Fruit fly (Drosophila melanogaster) whole organism, embryonic: ENCODE results near the gene CG12299.

Experiments used
- CG12659 ChIP-seq: fragments of 200-800 bp; sonication (Bioruptor generic); optimal IDR thresholded peaks from 3 replicates; lab custom pipeline; 2017; ENCODE audit warnings: mild to moderate bottlenecking, missing biosample characterization, missing genetic modification reagents, missing genetic modification characterization
- CG12744 ChIP-seq: fragments of 200-800 bp; sonication (Bioruptor generic); optimal IDR thresholded peaks from 2 replicates; lab custom pipeline; 2016; ENCODE audit warnings: missing biosample characterization, missing genetic modification characterization
- CG14441 ChIP-seq: fragments of 200-800 bp; sonication (Bioruptor generic); IDR thresholded peaks from 2 replicates; pipeline ENCODE4 v1.3.6; 2022; ENCODE audit warnings: missing biosample characterization, missing genetic modification characterization
- CG15514 ChIP-seq: fragments of 200-800 bp; sonication (Bioruptor generic); optimal IDR thresholded peaks from 3 replicates; lab custom pipeline; 2017; ENCODE audit warnings: missing biosample characterization, missing genetic modification characterization, mild to moderate bottlenecking, moderate library complexity, missing genetic modification reagents
- CG15601 ChIP-seq: fragments of 200-800 bp; sonication (Bioruptor generic); optimal IDR thresholded peaks from 3 replicates; lab custom pipeline; 2019; ENCODE audit warnings: missing biosample characterization, mild to moderate bottlenecking, missing genetic modification characterization, moderate library complexity
- CG16813 ChIP-seq: fragments of 200-800 bp; sonication (Bioruptor generic); IDR thresholded peaks from 3 replicates; pipeline ENCODE4 v1.3.6; 2022; ENCODE audit warnings: missing biosample characterization, missing genetic modification characterization; ENCODE audit not compliant: partially characterized antibody
- CG17912 ChIP-seq: fragments of 200-800 bp; sonication (Bioruptor generic); optimal IDR thresholded peaks from 2 replicates; lab custom pipeline; 2018; ENCODE audit warnings: missing biosample characterization, mild to moderate bottlenecking, missing genetic modification characterization
- CG2129 ChIP-seq: fragments of 200-800 bp; sonication (Bioruptor generic); IDR thresholded peaks from 2 replicates; pipeline ENCODE4 v1.3.6; 2022; ENCODE audit warnings: missing biosample characterization, missing genetic modification characterization; ENCODE audit not compliant: partially characterized antibody
- CG30020 ChIP-seq: fragments of 200-800 bp; optimal IDR thresholded peaks from 2 replicates; lab custom pipeline; 2019; ENCODE audit warnings: missing biosample characterization, mild to moderate bottlenecking, missing genetic modification characterization, moderate library complexity
- CG32532 ChIP-seq: fragments of 200-800 bp; sonication (Bioruptor generic); IDR thresholded peaks from 2 replicates; pipeline ENCODE4 v1.3.6; 2022; ENCODE audit warnings: missing biosample characterization, missing genetic modification characterization
- CG4707 ChIP-seq: fragments of 200-800 bp; sonication (Bioruptor generic); optimal IDR thresholded peaks from 2 replicates; lab custom pipeline; 2018; ENCODE audit warnings: missing biosample characterization, mild to moderate bottlenecking, missing genetic modification characterization, moderate library complexity
- CG6272 ChIP-seq: fragments of 200-800 bp; sonication (Bioruptor generic); IDR thresholded peaks from 2 replicates; pipeline ENCODE4 v1.3.6; 2022; ENCODE audit warnings: missing biosample characterization, missing genetic modification characterization
- CG8290 ChIP-seq, 3 experiments: fragments of 200-800 bp; sonication (Bioruptor generic); optimal IDR thresholded peaks; 2 replicates each; lab custom pipeline; 2016 to 2019; ENCODE audit warnings: missing biosample characterization in 3 of 3, missing genetic modification characterization in 3 of 3, mild to moderate bottlenecking in 2 of 3, moderate library complexity in 1 of 3
- CG9609 ChIP-seq: fragments of 200-800 bp; sonication (Bioruptor generic); optimal IDR thresholded peaks from 3 replicates; lab custom pipeline; 2016; ENCODE audit warnings: missing biosample characterization, missing genetic modification characterization
- CHES-1-like ChIP-seq: fragments of 200-800 bp; sonication (Bioruptor generic); optimal IDR thresholded peaks from 2 replicates; lab custom pipeline; 2016; ENCODE audit warnings: missing biosample characterization, missing genetic modification characterization
- CoRest ChIP-seq: fragments of 200-800 bp; sonication (Bioruptor generic); optimal IDR thresholded peaks from 3 replicates; lab custom pipeline; 2018; ENCODE audit warnings: missing biosample characterization, mild to moderate bottlenecking, missing genetic modification characterization, moderate library complexity
- D19B ChIP-seq: fragments of 200-800 bp; sonication (Bioruptor generic); optimal IDR thresholded peaks from 2 replicates; lab custom pipeline; 2017; ENCODE audit warnings: missing biosample characterization, mild to moderate bottlenecking, missing genetic modification characterization
- Dad ChIP-seq: fragments of 200-800 bp; sonication (Bioruptor generic); optimal IDR thresholded peaks from 3 replicates; lab custom pipeline; 2016; ENCODE audit warnings: missing biosample characterization, missing genetic modification characterization
- Dp ChIP-seq: fragments of 200-800 bp; sonication (Bioruptor generic); optimal IDR thresholded peaks from 2 replicates; lab custom pipeline; 2018; ENCODE audit warnings: missing biosample characterization, mild to moderate bottlenecking, missing genetic modification characterization, moderate library complexity
- Dref ChIP-seq: fragments of 200-800 bp; sonication (Bioruptor generic); IDR thresholded peaks from 2 replicates; pipeline ENCODE4 v1.3.6; 2022; ENCODE audit warnings: missing biosample characterization, missing genetic modification characterization
- HLH54F ChIP-seq: fragments of 200-800 bp; sonication (Bioruptor generic); optimal IDR thresholded peaks from 3 replicates; lab custom pipeline; 2016; ENCODE audit warnings: missing biosample characterization, missing genetic modification characterization
- Lim3 ChIP-seq: fragments of 200-800 bp; sonication (Bioruptor generic); IDR thresholded peaks from 2 replicates; pipeline ENCODE4 v1.3.6; 2022; ENCODE audit warnings: missing biosample characterization, missing genetic modification characterization
- Myb ChIP-seq: fragments of 200-800 bp; sonication (Bioruptor generic); optimal IDR thresholded peaks from 2 replicates; lab custom pipeline; 2016; ENCODE audit warnings: missing biosample characterization, missing genetic modification characterization
- Rfx ChIP-seq: fragments of 200-800 bp; sonication (Bioruptor generic); IDR thresholded peaks from 2 replicates; pipeline ENCODE4 v1.3.6; 2022; ENCODE audit warnings: missing biosample characterization, missing genetic modification characterization
- Scr ChIP-seq: fragments of 200-800 bp; sonication (Bioruptor generic); IDR thresholded peaks from 2 replicates; pipeline ENCODE4 v1.3.6; 2022; ENCODE audit warnings: missing biosample characterization, missing genetic modification characterization; ENCODE audit not compliant: partially characterized antibody
- Xbp1 ChIP-seq: fragments of 200-800 bp; sonication (Bioruptor generic); optimal IDR thresholded peaks from 3 replicates; lab custom pipeline; 2016; ENCODE audit warnings: missing biosample characterization, mild to moderate bottlenecking, missing genetic modification characterization
- az2 ChIP-seq: fragments of 200-800 bp; sonication (Bioruptor generic); optimal IDR thresholded peaks from 3 replicates; lab custom pipeline; 2016; ENCODE audit warnings: missing biosample characterization, missing genetic modification characterization
- cad ChIP-seq: fragments of >200 bp; optimal IDR thresholded peaks from 2 replicates; lab custom pipeline; 2017; ENCODE audit warnings: missing biosample characterization, missing genetic modification characterization
- ci ChIP-seq: fragments of 200-800 bp; sonication (Bioruptor generic); IDR thresholded peaks from 3 replicates; pipeline ENCODE4 v1.3.6; 2022; ENCODE audit warnings: missing biosample characterization, missing genetic modification characterization
- danr ChIP-seq: fragments of 200-800 bp; sonication (Bioruptor generic); IDR thresholded peaks from 2 replicates; pipeline ENCODE4 v1.3.6; 2022; ENCODE audit warnings: missing biosample characterization, missing genetic modification characterization
- dpn ChIP-seq, 2 experiments: fragments of 200-800 bp; sonication (Bioruptor generic); optimal IDR thresholded peaks; 3 replicates each; lab custom pipeline; 2016; ENCODE audit warnings: missing biosample characterization in 2 of 2, missing genetic modification characterization in 2 of 2
- gce ChIP-seq: fragments of 200-800 bp; sonication (Bioruptor generic); IDR thresholded peaks from 3 replicates; pipeline ENCODE4 v1.3.6; 2022; ENCODE audit warnings: missing biosample characterization, missing genetic modification characterization
- gsb-n ChIP-seq: fragments of 200-800 bp; sonication (Bioruptor generic); optimal IDR thresholded peaks from 3 replicates; lab custom pipeline; 2018; ENCODE audit warnings: missing biosample characterization, mild to moderate bottlenecking, missing genetic modification characterization
- ken ChIP-seq: fragments of 200-800 bp; sonication (Bioruptor generic); IDR thresholded peaks from 3 replicates; pipeline ENCODE4 v1.3.6; 2022; ENCODE audit warnings: missing biosample characterization, missing genetic modification characterization
- lilli ChIP-seq: fragments of 200-800 bp; sonication (Bioruptor generic); optimal IDR thresholded peaks from 3 replicates; lab custom pipeline; 2016; ENCODE audit warnings: missing biosample characterization, missing genetic modification characterization
- maf-S ChIP-seq: fragments of 200-800 bp; sonication (Bioruptor generic); optimal IDR thresholded peaks from 2 replicates; lab custom pipeline; 2016; ENCODE audit warnings: missing biosample characterization, missing genetic modification characterization
- nerfin-2 ChIP-seq: fragments of 200-800 bp; sonication (Bioruptor generic); IDR thresholded peaks from 2 replicates; pipeline ENCODE4 v1.3.6; 2022; ENCODE audit warnings: missing biosample characterization, missing genetic modification characterization; ENCODE audit not compliant: partially characterized antibody
- pan ChIP-seq, 4 experiments: fragments of >200 bp in 3 of 4; fragments of 200-800 bp in 1 of 4; sonication (Bioruptor generic) in 1 of 4; optimal IDR thresholded peaks in 3 of 4; IDR thresholded peaks in 1 of 4; 2 replicates each; pipeline versions ENCODE4 v1.3.6 to Lab custom; 2017 to 2022; ENCODE audit warnings: missing biosample characterization in 2 of 4, missing genetic modification characterization in 2 of 4, mixed read lengths in 1 of 4
- phol ChIP-seq: fragments of 200-800 bp; sonication (Bioruptor generic); optimal IDR thresholded peaks from 3 replicates; lab custom pipeline; 2018; ENCODE audit warnings: missing biosample characterization, mild to moderate bottlenecking, missing genetic modification characterization, moderate library complexity
- pum ChIP-seq: fragments of 200-800 bp; sonication (Bioruptor generic); optimal IDR thresholded peaks from 2 replicates; lab custom pipeline; 2016; ENCODE audit warnings: missing biosample characterization, missing genetic modification characterization
- sens ChIP-seq: fragments of 200-800 bp; sonication (Bioruptor generic); peaks from one replicate; lab custom pipeline; 2016; ENCODE audit warnings: missing biosample characterization, missing genetic modification characterization
- slbo ChIP-seq: fragments of 200-800 bp; sonication (Bioruptor generic); IDR thresholded peaks from 2 replicates; pipeline ENCODE4 v1.3.6; 2022; ENCODE audit warnings: missing biosample characterization, missing genetic modification characterization
- stwl ChIP-seq: fragments of 200-800 bp; sonication (Bioruptor generic); optimal IDR thresholded peaks from 3 replicates; lab custom pipeline; 2018; ENCODE audit warnings: missing biosample characterization, mild to moderate bottlenecking, missing genetic modification characterization, moderate library complexity
- tna ChIP-seq: fragments of 200-800 bp; sonication (Bioruptor generic); IDR thresholded peaks from 2 replicates; pipeline ENCODE4 v1.3.6; 2022; ENCODE audit warnings: missing biosample characterization, missing genetic modification characterization; ENCODE audit not compliant: partially characterized antibody
- trem ChIP-seq: fragments of 200-800 bp; optimal IDR thresholded peaks from 3 replicates; lab custom pipeline; 2019; ENCODE audit warnings: missing biosample characterization, mild to moderate bottlenecking, missing genetic modification characterization, moderate library complexity
- unc-4 ChIP-seq: fragments of 200-800 bp; sonication (Bioruptor generic); IDR thresholded peaks from 2 replicates; pipeline ENCODE4 v1.3.6; 2022; ENCODE audit warnings: missing biosample characterization, missing genetic modification characterization; ENCODE audit not compliant: partially characterized antibody
- vfl ChIP-seq: fragments of 200-800 bp; sonication (Bioruptor generic); optimal IDR thresholded peaks from 2 replicates; lab custom pipeline; 2016; ENCODE audit warnings: missing biosample characterization, missing genetic modification characterization
- zen2 ChIP-seq: fragments of 200-800 bp; sonication (Bioruptor generic); IDR thresholded peaks from 3 replicates; pipeline ENCODE4 v1.3.6; 2022; ENCODE audit warnings: missing biosample characterization, missing genetic modification characterization; ENCODE audit not compliant: partially characterized antibody

Gene CG12299

DNA sequence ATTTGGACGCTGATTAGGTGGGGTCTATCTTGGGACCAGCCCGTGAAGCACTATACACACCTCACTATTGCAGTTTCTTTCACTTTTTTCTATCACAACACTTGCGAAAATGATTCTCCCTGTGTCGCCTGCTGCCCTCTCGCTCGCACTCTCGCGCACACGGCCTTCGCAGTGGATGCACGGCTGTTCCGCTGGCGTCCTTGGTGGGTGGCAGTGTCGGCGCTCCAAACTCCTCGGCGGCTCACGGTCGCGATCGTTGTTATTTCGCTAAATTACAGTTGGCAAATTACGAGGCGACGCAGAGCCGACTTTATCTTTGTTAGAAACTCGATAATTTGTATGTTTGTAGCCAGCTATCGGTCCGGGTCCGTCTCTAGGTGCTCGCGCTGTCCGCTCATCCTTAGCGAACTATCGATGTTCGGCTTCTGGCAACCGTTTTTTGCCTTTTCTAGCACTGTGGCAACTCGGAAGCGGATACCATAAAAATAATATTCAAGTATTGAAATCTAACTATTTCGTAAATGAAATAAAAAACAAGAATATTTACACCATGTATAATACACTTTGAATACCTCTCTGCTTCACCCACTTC, 30.5 kb downstream of the CG12299 start, which contains the start of gene Ubc2 (continued):
- TF ChIP-seq trem (tag; lab: Kevin White, UChicago) (peak; percentile 47), CG16813 (GFP tag; lab: Robert Waterston, UW) (peak; percentile 83), pum (GFP tag; lab: Kevin White, UChicago) (peak; percentile 13), CHES-1-like (GFP tag; lab: Kevin White, UChicago) (peak; percentile 33), Myb (GFP tag; lab: Kevin White, UChicago) (peak; percentile 87), Dref (GFP tag; lab: Robert Waterston, UW) (peak; percentile 94), gsb-n (tag; lab: Kevin White, UChicago) (no peak), lilli (GFP tag; lab: Kevin White, UChicago) (peak; percentile 63), CG32532 (peak; percentile 49), zen2 (GFP tag; lab: Robert Waterston, UW) (peak; percentile 65), CG2129 (GFP tag; lab: Robert Waterston, UW) (peak; percentile 34; the same call in 1 of the 2 replicates), CG12744 (GFP tag; lab: Kevin White, UChicago) (peak; percentile 4), CG9609 (peak; percentile 52), unc-4 (GFP tag; lab: Robert Waterston, UW) (peak; percentile 82), Scr (GFP tag; lab: Robert Waterston, UW) (peak; percentile 84), CG14441 (GFP tag; lab: Robert Waterston, UW) (0 out of 2 replicates have a peak, but pooled peaks have one; percentile 24), sens (GFP tag; lab: Kevin White, UChicago) (peak; percentile 81), CG30020 (tag; lab: Kevin White, UChicago) (peak; percentile 35), CG6272 (GFP tag; lab: Robert Waterston, UW) (peak; percentile 31; the same call in 1 of the 2 replicates), gce (GFP tag; lab: Robert Waterston, UW) (no peak), CoRest (tag; lab: Kevin White, UChicago) (peak; percentile 35), Xbp1 (GFP tag; lab: Kevin White, UChicago) (peak; percentile 46), CG12659 (GFP tag; lab: Kevin White, UChicago) (peak; percentile 81), Lim3 (no peak), CG15514 (peak; percentile 70), nerfin-2 (peak; percentile 77), dpn (GFP tag; optimal IDR thresholded peaks at IDR 0.05; lab: Kevin White, UChicago) (peak in 1 of 2 experiments; percentile 47), ken (0 out of 3 replicates have a peak, but pooled peaks have one; percentile 23), pan (optimal IDR thresholded peaks at IDR 0.05; lab: Kevin White, UChicago) (no peak), pan (GFP tag; optimal IDR thresholded peaks at IDR 0.05 in 1 of 2, IDR thresholded peaks at IDR 0.05 in 1 of 2) (no peak), ci (GFP tag; lab: Robert Waterston, UW) (0 out of 3 replicates have a peak, but pooled peaks have one; percentile 31), CG17912 (GFP tag; lab: Kevin White, UChicago) (no peak), danr (GFP tag; lab: Robert Waterston, UW) (no peak), phol (tag; lab: Kevin White, UChicago) (peak; percentile 34), CG15601 (tag; lab: Kevin White, UChicago) (no peak), D19B (GFP tag; lab: Kevin White, UChicago) (no peak), az2 (GFP tag; lab: Kevin White, UChicago) (no peak), Dp (peak; percentile 69), maf-S (GFP tag; lab: Kevin White, UChicago) (peak; percentile 11), tna (GFP tag; lab: Robert Waterston, UW) (peak; percentile 75), slbo (peak; percentile 50), HLH54F (GFP tag; lab: Kevin White, UChicago) (peak; percentile 20), Rfx (peak; percentile 60), CG8290 (GFP tag; optimal IDR thresholded peaks at IDR 0.05; lab: Kevin White, UChicago) (peak; percentile 17), CG8290 (tag; optimal IDR thresholded peaks at IDR 0.05; lab: Kevin White, UChicago) (no peak), Dad (GFP tag; lab: Kevin White, UChicago) (peak; percentile 29), cad (GFP tag; lab: Kevin White, UChicago) (peak; percentile 48), CG4707 (GFP tag; lab: Kevin White, UChicago) (no peak), stwl (tag; lab: Kevin White, UChicago) (peak; percentile 95), vfl (no peak)
